Worm (Caenorhabditis elegans): ENCODE results near the gene igdb-3.
A peak's percentile ranks its signal among the peaks of the same experiment; 100 is the strongest.

The igdb-3 gene

ce11 chrX:6378363-6378762, 6.9 kb upstream of the igdb-3 start (continued):
- no peak for TF ChIP-seq unc-62 (GFP tag; optimal IDR thresholded peaks at IDR 0.05)
- peak; percentile 32 for TF ChIP-seq egl-27 (tag; optimal IDR thresholded peaks at IDR 0.05)
- no peak for TF ChIP-seq lin-39 (tag; optimal IDR thresholded peaks at IDR 0.05)
- TF ChIP-seq nhr-11 (tag; optimal IDR thresholded peaks at IDR 0.05) = no peak
- no peak for TF ChIP-seq ztf-4 (tag; optimal IDR thresholded peaks at IDR 0.05)
- peak; percentile 53 for TF ChIP-seq fos-1 (tag; optimal IDR thresholded peaks at IDR 0.05)

DNA sequence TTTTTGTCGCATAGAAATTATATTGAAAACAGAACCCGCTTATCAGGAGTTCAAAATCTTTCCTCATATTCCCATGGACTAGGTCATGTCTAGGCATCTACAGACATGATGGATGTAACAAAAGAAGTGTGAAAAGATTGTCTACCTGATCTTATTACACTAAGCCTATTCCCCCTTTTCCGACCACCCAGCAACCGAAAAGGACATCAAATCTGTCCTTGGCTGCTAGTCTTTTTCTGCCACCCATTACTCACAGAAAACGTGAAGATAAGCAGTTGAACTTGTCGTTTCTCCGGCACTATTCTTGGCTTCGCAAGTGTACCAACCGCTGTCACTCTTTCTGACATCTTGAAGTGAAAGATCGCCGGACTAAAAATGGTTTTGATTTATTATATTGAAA, 2.4 kb upstream of the igdb-3 start:
- TF ChIP-seq nhr-21 (tag; optimal IDR thresholded peaks at IDR 0.05) = no peak
- TF ChIP-seq nhr-12 (tag; optimal IDR thresholded peaks at IDR 0.05) = no peak
- TF ChIP-seq skn-1 (tag; optimal IDR thresholded peaks at IDR 0.05) = no peak
- no peak for TF ChIP-seq unc-62 (GFP tag; optimal IDR thresholded peaks at IDR 0.05)
- TF ChIP-seq blmp-1 (tag; optimal IDR thresholded peaks at IDR 0.05; ENCODE audit: insufficient read depth) = peak; percentile 1
- TF ChIP-seq ceh-16 (tag; optimal IDR thresholded peaks at IDR 0.05) = peak; percentile 80
- TF ChIP-seq elt-1 (tag; optimal IDR thresholded peaks at IDR 0.05) = peak; percentile 55
- TF ChIP-seq nhr-25 (tag; optimal IDR thresholded peaks at IDR 0.05) = peak; percentile 51
- no peak for TF ChIP-seq mdl-1 (tag; optimal IDR thresholded peaks at IDR 0.05)
- no peak for TF ChIP-seq elt-3 (tag; optimal IDR thresholded peaks at IDR 0.05)
- no peak for TF ChIP-seq dmd-4 (tag; optimal IDR thresholded peaks at IDR 0.05)
- no peak for TF ChIP-seq nhr-77 (tag; optimal IDR thresholded peaks at IDR 0.05)
- TF ChIP-seq sma-9 (GFP tag; optimal IDR thresholded peaks at IDR 0.05) = peak; percentile 25
- TF ChIP-seq sma-9 (tag; optimal IDR thresholded peaks at IDR 0.05) = no peak
- TF ChIP-seq F13H6.1 (tag; optimal IDR thresholded peaks at IDR 0.05) = no peak
- no peak for TF ChIP-seq nhr-6 (tag; optimal IDR thresholded peaks at IDR 0.05)

ce11 chrX:6384537-6384936, 748 bp upstream of the igdb-3 start:
- TF ChIP-seq nhr-21 (tag; optimal IDR thresholded peaks at IDR 0.05) (no peak), lin-39 (tag; optimal IDR thresholded peaks at IDR 0.05) (no peak), mbf-1 (tag; optimal IDR thresholded peaks at IDR 0.05) (no peak), mdl-1 (tag; optimal IDR thresholded peaks at IDR 0.05) (no peak), sem-4 (tag; optimal IDR thresholded peaks at IDR 0.05) (no peak), nhr-12 (tag; optimal IDR thresholded peaks at IDR 0.05) (no peak), nhr-129 (tag; optimal IDR thresholded peaks at IDR 0.05) (no peak), zag-1 (tag; optimal IDR thresholded peaks at IDR 0.05) (no peak)

ce11 chrX:6388639-6389038, 3.4 kb downstream of the igdb-3 start:
- TF ChIP-seq blmp-1 (tag; optimal IDR thresholded peaks at IDR 0.05; ENCODE audit: insufficient read depth) (no peak), nhr-23 (tag; optimal IDR thresholded peaks at IDR 0.05) (no peak), ama-1 (optimal IDR thresholded peaks at IDR 0.05) (no peak), nhr-21 (tag; optimal IDR thresholded peaks at IDR 0.05) (no peak), mab-5 (tag; optimal IDR thresholded peaks at IDR 0.05) (no peak), C34F6.9 (tag; optimal IDR thresholded peaks at IDR 0.05) (no peak)

DNA sequence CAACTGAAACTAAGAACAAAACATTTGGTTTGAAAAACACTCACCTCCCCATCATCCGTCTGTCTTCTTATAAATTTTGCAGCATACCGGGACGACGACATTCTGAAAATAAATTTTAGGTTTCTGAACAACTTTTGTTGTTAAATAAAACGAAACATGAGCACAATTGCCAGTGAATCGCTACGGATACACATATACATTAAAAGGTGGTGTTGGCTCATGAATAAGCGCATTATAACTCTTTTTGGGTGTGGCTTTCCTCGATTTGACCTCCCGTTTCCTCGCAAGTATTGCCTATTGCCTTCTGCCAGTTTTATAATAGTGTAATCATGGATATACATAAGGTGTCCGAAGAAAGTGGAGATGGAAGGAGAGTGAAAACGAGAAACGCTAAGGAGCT, 6.2 kb downstream of the igdb-3 start, which contains the start of gene igcm-2:
TSS of gene igcm-2 (minus strand) at position 101 of the 400 bp plus-strand sequence.
- TF ChIP-seq lin-39 (tag; optimal IDR thresholded peaks at IDR 0.05) (no peak), zag-1 (tag; optimal IDR thresholded peaks at IDR 0.05) (no peak), ceh-16 (tag; optimal IDR thresholded peaks at IDR 0.05) (no peak), nhr-6 (tag; optimal IDR thresholded peaks at IDR 0.05) (no peak), mab-5 (tag; optimal IDR thresholded peaks at IDR 0.05) (no peak), ztf-11 (tag; optimal IDR thresholded peaks at IDR 0.05) (no peak)

DNA sequence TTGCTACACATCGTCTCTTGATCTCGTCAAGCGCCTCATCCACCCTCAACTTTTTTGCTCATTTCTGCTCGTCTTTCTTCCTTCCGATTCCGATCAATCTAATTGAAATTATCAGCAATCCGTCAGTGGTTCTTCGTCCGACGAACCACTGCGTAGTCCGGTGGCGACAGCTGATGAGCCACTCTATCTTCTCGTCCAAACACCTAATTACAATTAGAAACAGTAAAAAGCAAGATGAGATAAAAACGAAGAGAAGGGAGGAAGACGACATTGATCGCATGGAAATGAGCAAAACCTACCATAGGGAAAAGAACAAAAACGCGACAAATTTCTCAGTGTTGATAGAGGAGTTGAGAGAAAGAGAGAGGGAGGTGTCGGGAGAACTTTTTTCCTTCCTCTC, 14.2 kb downstream of the igdb-3 start:
- TF ChIP-seq F13H6.1 (tag; optimal IDR thresholded peaks at IDR 0.05) (peak; percentile 6), unc-39 (tag; optimal IDR thresholded peaks at IDR 0.05) (no peak), C34F6.9 (tag; optimal IDR thresholded peaks at IDR 0.05) (peak; percentile 8), lsy-2 (tag; optimal IDR thresholded peaks at IDR 0.05) (peak in 1 of 2 experiments; percentile 5)

DNA sequence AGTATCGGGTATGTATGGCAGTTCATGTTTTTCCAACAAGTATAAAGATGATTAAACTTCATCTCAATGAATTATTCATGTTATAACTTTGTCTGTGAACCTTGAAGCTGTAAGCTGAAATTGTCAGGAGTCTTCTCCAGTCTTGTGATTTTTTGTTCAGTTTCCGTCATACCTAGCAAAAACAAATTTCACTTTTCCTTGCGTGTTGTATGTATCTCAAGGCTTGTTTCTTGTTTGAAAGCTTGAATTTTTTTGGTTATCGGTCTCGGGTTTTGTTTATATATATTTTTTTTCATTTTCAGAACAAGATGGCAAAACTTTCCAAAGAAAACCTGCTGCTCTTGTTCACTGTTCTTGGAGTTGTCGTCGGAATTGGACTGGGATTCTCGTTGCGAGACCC, 17.8 kb downstream of the igdb-3 start, which contains the start of gene glt-4:
TSS of gene glt-4 (plus strand) at position 301 of the 400 bp plus-strand sequence.
- TF ChIP-seq dmd-4 (tag; optimal IDR thresholded peaks at IDR 0.05) = no peak
- TF ChIP-seq unc-62 (GFP tag; optimal IDR thresholded peaks at IDR 0.05) = no peak

All from whole organism, L2 larva.